Fruit fly (Drosophila melanogaster): Measurements from ENCODE around the gene Vajk1.

Vajk1 gene

DNA sequence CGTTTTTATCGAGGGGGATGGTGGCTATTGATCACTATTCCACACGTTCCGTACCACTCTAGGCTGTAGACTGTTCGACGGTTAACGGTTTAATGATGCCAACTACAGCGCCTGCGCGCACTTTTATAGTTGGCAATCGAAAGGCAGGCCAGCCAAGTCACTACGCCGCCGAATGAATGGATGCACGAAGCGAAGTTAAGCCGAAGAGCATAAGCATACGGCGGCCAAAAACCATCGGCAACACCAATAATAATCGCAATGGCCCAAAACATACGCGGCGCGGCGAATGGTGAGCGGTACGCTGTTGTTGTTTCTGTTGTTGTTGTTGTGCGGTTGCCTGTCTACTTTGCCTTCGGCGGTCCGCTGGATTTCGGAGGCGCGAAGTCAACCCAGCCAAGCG lies at the start of gene Vajk1:
Vajk1 (minus strand) TSS at position 101 of the 400 bp plus-strand sequence.
- TF ChIP-seq CG17801 (GFP tag; optimal IDR thresholded peaks at IDR 0.05; ENCODE audit: partially characterized antibody): no peak

- TF ChIP-seq CG17801 (GFP tag; optimal IDR thresholded peaks at IDR 0.05; ENCODE audit: partially characterized antibody): no peak
These were observed 49.5 kb upstream of the Vajk1 start, which contains the start of gene He for dm6 chr2L:13972847-13973246. Gene He, minus strand, starts transcription at chr2L:13972947.

DNA sequence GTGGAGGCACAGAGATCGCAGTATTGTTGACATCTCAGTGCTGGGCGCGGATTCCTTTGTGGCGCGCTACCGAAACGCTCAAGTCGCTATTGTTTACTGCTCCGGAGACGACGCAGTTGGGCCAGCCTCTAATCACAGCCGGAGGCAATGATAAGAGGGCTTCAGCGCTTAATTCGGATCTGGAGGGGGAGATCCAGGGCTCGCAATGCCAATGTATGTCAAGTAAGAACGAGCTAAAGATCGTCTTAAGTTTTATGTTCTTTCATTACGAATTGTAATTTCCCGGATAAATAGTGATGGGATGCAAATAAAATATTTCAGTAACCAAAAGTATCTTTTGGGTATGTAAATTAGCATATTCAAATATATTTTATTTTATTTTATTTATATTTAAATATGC lies 46.5 kb upstream of the Vajk1 start, which contains the start of the genes NimB4 and NimB5:
NimB4 (minus strand) TSS at position 101 of the 400 bp plus-strand sequence.
NimB5 (plus strand) TSS at position 302 of the 400 bp plus-strand sequence.
- no peak for TF ChIP-seq CG17801 (GFP tag; optimal IDR thresholded peaks at IDR 0.05; ENCODE audit: partially characterized antibody)

- TF ChIP-seq CG17801 (GFP tag; optimal IDR thresholded peaks at IDR 0.05; ENCODE audit: partially characterized antibody): no peak
These were observed 44.5 kb upstream of the Vajk1 start, which contains the start of gene NimB3 for dm6 chr2L:13967846-13968350. Gene NimB3, minus strand, starts transcription at chr2L:13967985.

DNA sequence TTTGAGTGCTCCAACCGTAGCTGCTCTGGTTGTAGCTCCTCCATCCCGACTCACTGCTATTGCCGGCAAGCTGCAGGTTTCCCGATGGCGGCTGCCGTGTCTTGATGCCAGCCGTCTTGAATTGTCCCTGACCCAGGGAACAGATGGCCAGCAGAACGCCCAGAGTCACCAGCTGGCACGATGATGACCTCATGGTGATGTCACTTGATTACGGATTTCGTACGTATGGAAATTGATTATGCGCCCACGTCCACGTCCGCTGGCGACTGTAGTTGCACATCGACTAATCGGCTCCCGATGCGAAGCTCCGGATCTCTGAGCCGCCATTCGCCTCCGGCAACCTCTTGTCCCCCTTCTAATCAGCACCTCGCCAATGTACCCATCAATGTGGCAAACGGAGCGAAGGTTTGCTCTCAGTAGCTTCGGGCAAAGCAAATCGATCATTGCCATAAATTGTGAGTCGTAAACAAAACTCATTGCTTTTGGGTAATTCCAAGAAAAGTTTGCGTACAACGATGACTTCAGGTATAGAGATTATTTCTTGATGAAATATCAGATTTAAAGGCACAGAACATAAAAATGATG lies 43.5 kb upstream of the Vajk1 start, which contains the start of gene NimB2:
NimB2 (minus strand) TSS at position 287 of the 585 bp plus-strand sequence.
- no peak for TF ChIP-seq CG17801 (GFP tag; optimal IDR thresholded peaks at IDR 0.05; ENCODE audit: partially characterized antibody)

DNA sequence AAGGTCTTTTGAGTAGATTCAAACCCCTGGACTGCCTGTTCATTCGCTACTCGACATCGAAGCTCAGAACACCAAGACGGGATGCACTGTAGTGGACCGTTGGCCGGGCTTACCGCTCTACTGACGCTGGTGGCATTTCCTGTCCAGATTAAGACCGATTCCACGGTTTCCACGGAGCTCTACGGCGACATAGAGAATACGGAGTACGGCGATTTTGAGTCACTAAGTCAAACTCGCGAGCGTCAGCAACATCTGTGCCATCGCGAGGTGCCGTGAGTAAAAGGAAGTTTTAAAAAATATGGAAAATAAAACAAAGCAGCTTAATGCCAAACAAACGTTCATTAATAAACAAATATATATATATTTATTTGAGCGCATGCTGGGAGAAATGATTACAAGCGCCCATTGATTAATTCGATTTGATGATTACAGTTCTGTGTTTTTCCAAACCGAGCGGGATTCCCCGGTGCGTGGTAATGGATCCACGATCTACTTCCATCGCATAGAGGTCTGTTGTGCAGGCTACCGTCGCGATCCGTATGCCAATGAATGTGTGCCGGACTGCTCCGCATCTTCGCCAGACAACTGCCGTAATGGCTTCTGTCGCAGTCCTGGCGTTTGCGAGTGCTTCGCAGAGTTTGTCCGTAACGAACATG lies 40.2 kb upstream of the Vajk1 start, which contains the start of gene NimB1:
NimB1 (plus strand) TSS at position 41 of the 656 bp plus-strand sequence.
- TF ChIP-seq CG17801 (GFP tag; optimal IDR thresholded peaks at IDR 0.05; ENCODE audit: partially characterized antibody): no peak

- TF ChIP-seq CG17801 (GFP tag; optimal IDR thresholded peaks at IDR 0.05; ENCODE audit: partially characterized antibody): no peak
These were observed 37.0 kb upstream of the Vajk1 start for dm6 chr2L:13960399-13960798.

DNA sequence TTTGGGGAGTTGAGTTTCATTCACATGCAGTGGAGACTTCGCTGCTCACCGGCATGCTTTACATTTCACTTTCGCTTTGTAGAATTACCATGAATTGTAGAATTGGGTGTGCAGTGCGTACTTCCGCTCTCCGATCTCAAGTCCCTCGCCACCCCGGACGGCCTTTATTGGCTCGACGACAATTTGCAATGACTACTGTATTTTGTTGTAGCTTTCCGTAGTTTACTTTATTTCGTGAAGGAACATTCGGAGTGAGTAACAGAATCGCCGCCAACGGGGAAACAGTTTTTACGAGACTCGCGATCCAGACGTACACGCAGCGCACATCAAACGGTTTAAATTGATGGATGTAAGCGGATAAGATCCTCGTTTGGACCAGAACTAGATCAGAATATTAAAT lies 33.9 kb upstream of the Vajk1 start, which contains the start of gene NimA:
NimA (plus strand) TSS at position 301 of the 400 bp plus-strand sequence.
- no peak for TF ChIP-seq CG17801 (GFP tag; optimal IDR thresholded peaks at IDR 0.05; ENCODE audit: partially characterized antibody)

DNA sequence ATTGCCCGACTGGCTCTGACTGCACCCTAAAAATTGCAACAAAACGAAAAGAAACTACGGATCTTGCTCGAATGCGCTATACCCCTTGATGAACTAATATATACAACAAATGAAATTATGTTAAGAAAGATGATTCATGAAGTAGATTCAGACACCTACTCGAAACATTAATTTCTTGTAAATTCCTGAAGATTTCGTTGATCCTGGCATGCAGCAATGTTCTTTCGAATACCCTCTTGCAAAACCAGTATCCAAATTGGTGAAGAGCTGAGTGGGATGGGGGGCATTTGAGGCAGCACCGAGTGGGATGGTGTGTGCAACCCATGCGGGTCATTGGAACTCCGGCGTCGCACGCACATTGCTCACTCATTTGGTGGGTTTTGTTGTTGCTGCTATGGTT lies 32.4 kb upstream of the Vajk1 start:
- TF ChIP-seq CG17801 (GFP tag; optimal IDR thresholded peaks at IDR 0.05; ENCODE audit: partially characterized antibody): no peak

- TF ChIP-seq CG17801 (GFP tag; optimal IDR thresholded peaks at IDR 0.05; ENCODE audit: partially characterized antibody): no peak
These were observed 26.4 kb upstream of the Vajk1 start for dm6 chr2L:13949789-13950188.

- TF ChIP-seq CG17801 (GFP tag; optimal IDR thresholded peaks at IDR 0.05; ENCODE audit: partially characterized antibody): no peak
These were observed 24.1 kb upstream of the Vajk1 start, which contains the start of gene Vajk3 for dm6 chr2L:13947476-13947875. Gene Vajk3, minus strand, starts transcription at chr2L:13947476.

DNA sequence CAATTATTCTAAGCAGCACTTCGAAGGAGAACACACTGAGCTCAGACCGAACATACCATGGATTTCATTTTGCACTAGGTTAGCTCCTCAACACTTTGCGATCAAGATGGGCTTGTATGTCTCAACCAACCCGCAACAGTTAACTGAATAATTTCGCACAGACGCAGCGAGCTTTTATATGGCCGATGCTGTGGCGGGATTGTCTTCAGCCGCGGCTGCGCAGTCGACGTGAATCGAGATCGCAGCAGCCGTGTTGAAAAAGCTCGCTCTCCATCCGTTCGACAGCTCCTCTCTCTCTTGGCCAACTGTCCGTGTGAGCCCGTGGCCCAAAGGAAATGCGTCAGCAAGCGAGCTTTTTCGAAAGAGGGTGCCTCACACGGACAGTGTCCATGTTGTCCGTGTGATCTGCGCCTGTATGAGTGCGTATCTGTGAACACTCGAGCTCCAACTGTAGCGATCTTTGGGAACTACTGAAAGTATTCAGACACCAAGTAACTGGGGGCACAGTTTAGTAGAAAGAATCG lies 11.3 kb upstream of the Vajk1 start, which contains the start of gene Vajk2:
Vajk2 (minus strand) TSS at position 151 of the 524 bp plus-strand sequence.
- no peak for TF ChIP-seq CG17801 (GFP tag; optimal IDR thresholded peaks at IDR 0.05; ENCODE audit: partially characterized antibody)

- no peak for TF ChIP-seq CG17801 (GFP tag; optimal IDR thresholded peaks at IDR 0.05; ENCODE audit: partially characterized antibody)
These were observed 8.0 kb upstream of the Vajk1 start, which contains the start of gene CG42711 for dm6 chr2L:13931318-13931717. Gene CG42711, minus strand, starts transcription at chr2L:13931362.

DNA sequence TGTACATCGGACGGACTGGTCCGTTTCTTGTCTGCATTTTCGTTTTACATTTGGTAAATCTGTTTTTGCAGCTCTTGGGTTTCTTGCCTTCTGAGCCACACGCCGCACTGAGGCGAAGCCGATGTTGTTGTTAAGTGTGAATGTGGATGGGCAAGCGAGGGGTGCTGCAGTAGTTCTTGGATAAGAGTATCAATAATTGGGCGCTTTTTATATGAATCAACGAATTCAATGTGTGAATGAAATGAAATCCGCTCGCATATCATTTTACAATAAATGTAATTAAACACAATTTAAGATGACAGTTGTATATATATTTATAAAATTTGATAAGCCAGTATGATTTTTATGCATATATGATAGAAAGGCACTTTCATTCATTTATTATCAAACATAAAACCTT lies 5.1 kb upstream of the Vajk1 start:
- no peak for TF ChIP-seq CG17801 (GFP tag; optimal IDR thresholded peaks at IDR 0.05; ENCODE audit: partially characterized antibody)

- no peak for TF ChIP-seq CG17801 (GFP tag; optimal IDR thresholded peaks at IDR 0.05; ENCODE audit: partially characterized antibody)
These were observed 2.3 kb upstream of the Vajk1 start for dm6 chr2L:13925699-13926098.
